Fruit fly (Drosophila melanogaster) whole organism, embryonic: ENCODE results near the gene haf.

Experiments used
- CG10321 ChIP-seq: fragments of 200-800 bp; sonication (Bioruptor generic); IDR thresholded peaks from 2 replicates; pipeline ENCODE4 v1.3.6; 2022; ENCODE audit warnings: missing biosample characterization, missing genetic modification characterization
- CG11560 ChIP-seq: fragments of 200-800 bp; sonication (Bioruptor generic); IDR thresholded peaks from 3 replicates; pipeline ENCODE4 v1.3.6; 2022; ENCODE audit warnings: missing biosample characterization, missing genetic modification characterization
- CG12769 ChIP-seq: fragments of 200-800 bp; sonication (Bioruptor generic); optimal IDR thresholded peaks from 2 replicates; lab custom pipeline; 2019; ENCODE audit warnings: missing biosample characterization, mild to moderate bottlenecking, missing genetic modification characterization, moderate library complexity
- CG13624 ChIP-seq: fragments of 200-800 bp; sonication (Bioruptor generic); optimal IDR thresholded peaks from 2 replicates; lab custom pipeline; 2016; ENCODE audit warnings: missing biosample characterization, missing genetic modification characterization
- CG14014 ChIP-seq: fragments of 200-800 bp; sonication (Bioruptor generic); IDR thresholded peaks from 2 replicates; pipeline ENCODE4 v1.3.6; 2022; ENCODE audit warnings: missing biosample characterization, missing genetic modification characterization
- CG16815 ChIP-seq: fragments of 200-800 bp; sonication (Bioruptor generic); optimal IDR thresholded peaks from 3 replicates; lab custom pipeline; 2017; ENCODE audit warnings: missing biosample characterization, mild to moderate bottlenecking, missing genetic modification characterization
- CG4617 ChIP-seq: fragments of 200-800 bp; sonication (Bioruptor generic); optimal IDR thresholded peaks from 3 replicates; lab custom pipeline; 2016; ENCODE audit warnings: missing biosample characterization, missing genetic modification characterization, borderline replicate concordance
- CG7786 ChIP-seq: fragments of 200-800 bp; sonication (Bioruptor generic); optimal IDR thresholded peaks from 2 replicates; lab custom pipeline; 2016; ENCODE audit warnings: missing biosample characterization, missing genetic modification characterization
- CG9727 ChIP-seq: fragments of 200-800 bp; sonication (Bioruptor generic); optimal IDR thresholded peaks from 3 replicates; lab custom pipeline; 2017; ENCODE audit warnings: missing biosample characterization, mild to moderate bottlenecking, missing genetic modification characterization
- CG9876 ChIP-seq: fragments of 200-800 bp; sonication (Bioruptor generic); optimal IDR thresholded peaks from 2 replicates; lab custom pipeline; 2016; ENCODE audit warnings: missing biosample characterization, missing genetic modification characterization
- Dek ChIP-seq: fragments of 200-800 bp; sonication (Bioruptor generic); optimal IDR thresholded peaks from 3 replicates; lab custom pipeline; 2019; ENCODE audit warnings: missing biosample characterization, mild to moderate bottlenecking, missing genetic modification characterization, moderate library complexity
- E2f2 ChIP-seq: fragments of 200-800 bp; sonication (Bioruptor generic); IDR thresholded peaks from 2 replicates; pipeline ENCODE4 v1.3.6; 2022; ENCODE audit warnings: missing biosample characterization, missing genetic modification characterization
- Eip74EF ChIP-seq, 2 experiments: fragments of 200-800 bp in 1 of 2; fragments of >200 bp in 1 of 2; sonication (Bioruptor generic) in 1 of 2; optimal IDR thresholded peaks; 2 replicates each; lab custom pipeline; 2017 to 2019; ENCODE audit warnings: missing biosample characterization in 2 of 2, missing genetic modification characterization in 2 of 2, mild to moderate bottlenecking in 1 of 2, moderate library complexity in 1 of 2
- Gug ChIP-seq: fragments of 200-800 bp; sonication (Bioruptor generic); IDR thresholded peaks from 4 replicates; pipeline ENCODE4 v1.3.6; 2022; ENCODE audit warnings: missing biosample characterization, missing genetic modification characterization
- Mad ChIP-seq: fragments of 200-800 bp; sonication (Bioruptor generic); optimal IDR thresholded peaks from 2 replicates; lab custom pipeline; 2016; ENCODE audit warnings: missing biosample characterization, missing genetic modification characterization
- Med ChIP-seq: fragments of 200-800 bp; sonication (Bioruptor generic); peaks from one replicate; lab custom pipeline; 2016; ENCODE audit warnings: missing biosample characterization, missing genetic modification characterization, mild to moderate bottlenecking, inconsistent platforms, moderate library complexity
- Nf-YA ChIP-seq: fragments of 200-800 bp; sonication (Bioruptor generic); IDR thresholded peaks from 2 replicates; pipeline ENCODE4 v1.3.6; 2022; ENCODE audit warnings: missing biosample characterization, missing genetic modification characterization
- Pdp1 ChIP-seq, 2 experiments: fragments of 200-800 bp; sonication (Bioruptor generic); optimal IDR thresholded peaks; 3 replicates each; lab custom pipeline; 2016; ENCODE audit warnings: missing biosample characterization in 2 of 2, missing genetic modification characterization in 2 of 2, mild to moderate bottlenecking in 1 of 2, moderate library complexity in 1 of 2
- Scr ChIP-seq: fragments of 200-800 bp; sonication (Bioruptor generic); IDR thresholded peaks from 2 replicates; pipeline ENCODE4 v1.3.6; 2022; ENCODE audit warnings: missing biosample characterization, missing genetic modification characterization; ENCODE audit not compliant: partially characterized antibody
- Spps ChIP-seq: fragments of 200-800 bp; sonication (Bioruptor generic); optimal IDR thresholded peaks from 2 replicates; lab custom pipeline; 2018; ENCODE audit warnings: missing biosample characterization, mild to moderate bottlenecking, missing genetic modification characterization
- Taf1 ChIP-seq: fragments of 200-800 bp; sonication (Bioruptor generic); IDR thresholded peaks from 2 replicates; pipeline ENCODE4 v1.3.6; 2022; ENCODE audit warnings: missing biosample characterization, missing genetic modification characterization
- abd-A ChIP-seq: fragments of 200-800 bp; sonication (Bioruptor generic); optimal IDR thresholded peaks from 3 replicates; lab custom pipeline; 2019; ENCODE audit warnings: missing biosample characterization, mild to moderate bottlenecking, missing genetic modification characterization, moderate library complexity
- chinmo ChIP-seq: fragments of 200-800 bp; sonication (Bioruptor generic); IDR thresholded peaks from 4 replicates; pipeline ENCODE4 v1.3.6; 2022; ENCODE audit warnings: missing biosample characterization, missing genetic modification characterization; ENCODE audit not compliant: partially characterized antibody
- crol ChIP-seq: fragments of 200-800 bp; sonication (Bioruptor generic); IDR thresholded peaks from 2 replicates; pipeline ENCODE4 v1.3.6; 2022; ENCODE audit warnings: missing biosample characterization, missing genetic modification characterization
- dysf ChIP-seq: fragments of 200-800 bp; sonication (Bioruptor generic); IDR thresholded peaks from 3 replicates; pipeline ENCODE4 v1.3.6; 2022; ENCODE audit warnings: missing biosample characterization, missing genetic modification characterization
- eve ChIP-seq, 2 experiments: fragments of >200 bp; optimal IDR thresholded peaks; 2 replicates each; lab custom pipeline; 2017; ENCODE audit warnings: missing biosample characterization in 2 of 2, missing genetic modification characterization in 2 of 2
- exex ChIP-seq: fragments of 200-800 bp; sonication (Bioruptor generic); optimal IDR thresholded peaks from 4 replicates; lab custom pipeline; 2018; ENCODE audit warnings: missing biosample characterization, mild to moderate bottlenecking, missing genetic modification characterization, moderate library complexity
- fd64A ChIP-seq: fragments of 200-800 bp; sonication (Bioruptor generic); optimal IDR thresholded peaks from 3 replicates; lab custom pipeline; 2018; ENCODE audit warnings: missing biosample characterization, mild to moderate bottlenecking, missing genetic modification characterization
- gce ChIP-seq: fragments of 200-800 bp; sonication (Bioruptor generic); IDR thresholded peaks from 3 replicates; pipeline ENCODE4 v1.3.6; 2022; ENCODE audit warnings: missing biosample characterization, missing genetic modification characterization
- gsb-n ChIP-seq: fragments of 200-800 bp; sonication (Bioruptor generic); optimal IDR thresholded peaks from 3 replicates; lab custom pipeline; 2018; ENCODE audit warnings: missing biosample characterization, mild to moderate bottlenecking, missing genetic modification characterization
- kah ChIP-seq: fragments of 200-800 bp; sonication (Bioruptor generic); optimal IDR thresholded peaks from 2 replicates; lab custom pipeline; 2018; ENCODE audit warnings: missing biosample characterization, mild to moderate bottlenecking, missing genetic modification characterization
- lbe ChIP-seq: fragments of 200-800 bp; sonication (Bioruptor generic); optimal IDR thresholded peaks from 2 replicates; lab custom pipeline; 2016; ENCODE audit warnings: missing biosample characterization, mild to moderate bottlenecking, missing genetic modification characterization
- pnt ChIP-seq: fragments of 200-800 bp; sonication (Bioruptor generic); optimal IDR thresholded peaks from 3 replicates; lab custom pipeline; 2016; ENCODE audit warnings: missing biosample characterization, missing genetic modification characterization
- ranshi ChIP-seq: fragments of 200-800 bp; sonication (Bioruptor generic); IDR thresholded peaks from 2 replicates; pipeline ENCODE4 v1.3.6; 2022; ENCODE audit warnings: missing biosample characterization, missing genetic modification characterization
- sd ChIP-seq: fragments of 200-800 bp; sonication (Bioruptor generic); optimal IDR thresholded peaks from 3 replicates; lab custom pipeline; 2018; ENCODE audit warnings: missing biosample characterization, mild to moderate bottlenecking, missing genetic modification characterization, moderate library complexity
- sens ChIP-seq: fragments of 200-800 bp; sonication (Bioruptor generic); peaks from one replicate; lab custom pipeline; 2016; ENCODE audit warnings: missing biosample characterization, missing genetic modification characterization
- sim ChIP-seq: fragments of 200-800 bp; sonication (Bioruptor generic); IDR thresholded peaks from 2 replicates; pipeline ENCODE4 v1.3.6; 2022; ENCODE audit warnings: missing biosample characterization, missing genetic modification characterization
- slbo ChIP-seq: fragments of 200-800 bp; sonication (Bioruptor generic); IDR thresholded peaks from 2 replicates; pipeline ENCODE4 v1.3.6; 2022; ENCODE audit warnings: missing biosample characterization, missing genetic modification characterization
- sna ChIP-seq: fragments of 200-800 bp; sonication (Bioruptor generic); IDR thresholded peaks from 2 replicates; pipeline ENCODE4 v1.3.6; 2022; ENCODE audit warnings: missing biosample characterization, missing genetic modification characterization; ENCODE audit not compliant: partially characterized antibody
- sr ChIP-seq: fragments of 200-800 bp; sonication (Bioruptor generic); IDR thresholded peaks from 3 replicates; pipeline ENCODE4 v1.3.6; 2022; ENCODE audit warnings: missing biosample characterization, missing genetic modification characterization
- tin ChIP-seq: fragments of 200-800 bp; sonication (Bioruptor generic); optimal IDR thresholded peaks from 3 replicates; lab custom pipeline; 2016; ENCODE audit warnings: missing biosample characterization, missing genetic modification characterization
- tna ChIP-seq: fragments of 200-800 bp; sonication (Bioruptor generic); IDR thresholded peaks from 2 replicates; pipeline ENCODE4 v1.3.6; 2022; ENCODE audit warnings: missing biosample characterization, missing genetic modification characterization; ENCODE audit not compliant: partially characterized antibody
- wor ChIP-seq: fragments of 200-800 bp; sonication (Bioruptor generic); IDR thresholded peaks from 2 replicates; pipeline ENCODE4 v1.3.6; 2022; ENCODE audit warnings: missing biosample characterization, missing genetic modification characterization
- z ChIP-seq: fragments of 200-800 bp; sonication (Bioruptor generic); IDR thresholded peaks from 3 replicates; pipeline ENCODE4 v1.3.6; 2022; ENCODE audit warnings: missing biosample characterization, missing genetic modification characterization

haf gene

DNA sequence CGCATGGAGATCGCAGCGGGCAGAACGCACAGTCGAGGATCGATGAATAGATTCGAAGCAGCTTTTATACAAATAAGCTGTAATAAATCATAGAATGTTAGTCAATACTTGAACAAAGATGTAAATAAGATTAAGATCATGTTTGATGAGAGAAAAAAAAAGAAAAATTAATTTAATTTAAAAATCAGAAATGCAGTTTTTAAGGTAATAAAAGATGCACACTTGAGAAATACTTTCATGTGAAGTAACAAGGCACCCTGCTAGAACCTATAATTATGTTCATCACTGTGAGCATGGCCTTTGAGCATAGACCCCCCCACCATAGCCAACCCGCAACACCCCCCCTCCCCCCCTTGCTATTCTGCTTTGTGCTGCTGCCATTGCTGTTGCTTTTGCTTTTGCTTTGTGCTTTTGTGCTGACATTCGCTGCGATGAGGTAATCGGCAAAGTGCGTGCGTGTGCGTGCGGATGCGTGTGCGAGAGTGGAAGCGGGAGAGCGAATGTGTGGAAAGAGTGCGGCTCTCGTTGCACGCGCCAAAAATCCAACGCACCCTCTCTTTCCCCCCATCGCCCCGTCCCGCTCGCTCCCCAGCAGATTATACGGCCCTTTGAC lies 88.4 kb downstream of the haf start (continued):
- TF ChIP-seq Mad (GFP tag; lab: Kevin White, UChicago) (peak; percentile 75), tna (GFP tag; lab: Robert Waterston, UW) (peak; percentile 58; the same call in 1 of the 2 replicates), kah (peak; percentile 94), abd-A (tag; lab: Kevin White, UChicago) (peak; percentile 98), CG16815 (GFP tag; lab: Kevin White, UChicago) (peak; percentile 90), exex (peak; percentile 94), CG12769 (peak; percentile 83), dysf (GFP tag; lab: Robert Waterston, UW) (peak; percentile 99), CG7786 (GFP tag; lab: Kevin White, UChicago) (peak; percentile 86), sna (GFP tag; lab: Robert Waterston, UW) (no peak), wor (GFP tag; lab: Robert Waterston, UW) (peak; percentile 96), pnt (GFP tag; lab: Kevin White, UChicago) (peak; percentile 88), ranshi (peak; percentile 96), CG9727 (GFP tag; lab: Kevin White, UChicago) (peak; percentile 97), CG11560 (tag; lab: Robert Waterston, UW) (peak; percentile 91), Gug (GFP tag; lab: Robert Waterston, UW) (peak; percentile 94)
- TF ChIP-seq, all 482 proteins: peak for 436

DNA sequence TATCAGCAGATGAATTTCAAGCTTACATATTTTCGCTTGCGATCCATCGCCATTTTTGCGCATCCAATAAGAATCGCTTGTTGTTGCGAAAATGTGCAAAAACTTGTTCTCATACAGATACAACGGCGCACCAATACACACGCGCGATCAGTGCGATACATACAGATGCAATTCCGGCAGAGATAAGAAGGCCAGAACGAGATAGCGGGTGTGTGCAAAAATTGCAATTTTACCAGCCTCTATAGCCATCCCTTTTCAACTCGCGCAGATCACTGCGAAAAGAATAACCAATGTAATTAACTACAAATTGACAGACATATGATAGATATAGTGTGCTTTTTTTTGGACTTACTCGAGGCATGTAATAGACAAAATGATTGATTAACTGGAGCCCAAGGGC lies 89.4 kb downstream of the haf start:
- TF ChIP-seq CG10321 (GFP tag; lab: Robert Waterston, UW) (peak; percentile 50), gce (no peak), Dek (tag; lab: Kevin White, UChicago) (no peak), sim (GFP tag; lab: Robert Waterston, UW) (no peak), CG14014 (GFP tag; lab: Robert Waterston, UW) (0 out of 2 replicates have a peak, but pooled peaks have one; percentile 11), eve (GFP tag; optimal IDR thresholded peaks at IDR 0.05; lab: Kevin White, UChicago) (no peak), CG4617 (GFP tag; lab: Kevin White, UChicago) (no peak), CG9727 (GFP tag; lab: Kevin White, UChicago) (no peak), Taf1 (GFP tag; lab: Robert Waterston, UW) (0 out of 2 replicates have a peak, but pooled peaks have one; percentile 7), lbe (GFP tag; lab: Kevin White, UChicago) (peak; percentile 16)

DNA sequence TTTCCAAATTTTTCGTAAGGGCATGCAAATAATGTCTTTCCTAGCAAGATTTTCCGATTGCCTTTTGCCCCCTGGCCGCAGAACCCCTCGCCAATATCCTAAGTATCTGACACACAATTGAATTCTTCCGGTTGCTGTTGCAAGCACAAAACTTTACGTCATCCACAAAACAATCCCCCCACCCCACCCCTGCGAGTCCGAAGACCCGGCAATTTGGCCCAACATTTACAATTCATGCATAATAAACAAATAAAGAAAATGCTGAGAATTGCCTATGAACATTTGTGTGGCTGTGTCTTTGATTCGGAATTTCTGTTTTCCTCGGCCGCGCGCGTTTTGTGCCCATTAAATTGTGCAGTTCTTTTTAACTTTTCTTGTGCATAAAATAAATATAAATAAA lies 90.4 kb downstream of the haf start:
- peak; percentile 17; the same call in 1 of the 2 replicates for TF ChIP-seq slbo (GFP tag; lab: Robert Waterston, UW)
- peak; percentile 58 for TF ChIP-seq crol (GFP tag; lab: Robert Waterston, UW)
- TF ChIP-seq Nf-YA (GFP tag; lab: Robert Waterston, UW) = 0 out of 2 replicates have a peak, but pooled peaks have one; percentile 12
- TF ChIP-seq sna (GFP tag; lab: Robert Waterston, UW) = no peak
- 0 out of 3 replicates have a peak, but pooled peaks have one; percentile 17 for TF ChIP-seq z
- TF ChIP-seq CG13624 (GFP tag; lab: Kevin White, UChicago) = no peak
- no peak for TF ChIP-seq Spps (tag; lab: Kevin White, UChicago)
- no peak for TF ChIP-seq Scr (GFP tag; lab: Robert Waterston, UW)
- no peak for TF ChIP-seq tin (GFP tag; lab: Kevin White, UChicago)
- peak; percentile 54 for TF ChIP-seq abd-A (tag; lab: Kevin White, UChicago)
- TF ChIP-seq gsb-n (tag; lab: Kevin White, UChicago) = no peak
- peak; percentile 71 for TF ChIP-seq Med (GFP tag; lab: Kevin White, UChicago)
- TF ChIP-seq E2f2 = 0 out of 2 replicates have a peak, but pooled peaks have one; percentile 8
- peak; percentile 72 for TF ChIP-seq sd (tag; lab: Kevin White, UChicago)
- TF ChIP-seq Eip74EF (GFP tag; optimal IDR thresholded peaks at IDR 0.05; lab: Kevin White, UChicago) = peak in 1 of 2 experiments; percentile 5
- TF ChIP-seq sens (GFP tag; lab: Kevin White, UChicago) = peak; percentile 18
- no peak for TF ChIP-seq CG9876
- TF ChIP-seq sr (GFP tag; lab: Robert Waterston, UW) = no peak
- TF ChIP-seq Pdp1 (GFP tag; optimal IDR thresholded peaks at IDR 0.05; lab: Kevin White, UChicago) = peak in 1 of 2 experiments; percentile 39
- TF ChIP-seq tna (GFP tag; lab: Robert Waterston, UW) = no peak
- peak; percentile 93 for TF ChIP-seq chinmo (GFP tag; lab: Robert Waterston, UW)
- no peak for TF ChIP-seq fd64A (GFP tag; lab: Kevin White, UChicago)
- no peak for TF ChIP-seq Taf1 (GFP tag; lab: Robert Waterston, UW)
